Fruit fly (Drosophila melanogaster) whole organism, embryonic: ENCODE results near the gene Gr61a.

Experiments used
- Bdp1 ChIP-seq: fragments of 200-800 bp; sonication (Bioruptor generic); optimal IDR thresholded peaks from 3 replicates; lab custom pipeline; 2016; ENCODE audit warnings: missing biosample characterization, missing genetic modification characterization
- CG11504 ChIP-seq: fragments of 200-800 bp; sonication (Bioruptor generic); optimal IDR thresholded peaks from 3 replicates; lab custom pipeline; 2019; ENCODE audit warnings: missing biosample characterization, mild to moderate bottlenecking, missing genetic modification characterization, moderate library complexity
- CG14050 ChIP-seq: fragments of 200-800 bp; sonication (Bioruptor generic); IDR thresholded peaks from 3 replicates; pipeline ENCODE4 v1.3.6; 2022; ENCODE audit warnings: missing biosample characterization, missing genetic modification characterization
- CG14667 ChIP-seq: fragments of 200-800 bp; sonication (Bioruptor generic); IDR thresholded peaks from 2 replicates; pipeline ENCODE4 v1.3.6; 2022; ENCODE audit warnings: missing biosample characterization, missing genetic modification characterization
- CG14710 ChIP-seq: fragments of 200-800 bp; sonication (Bioruptor generic); optimal IDR thresholded peaks from 3 replicates; lab custom pipeline; 2019; ENCODE audit warnings: missing biosample characterization, mild to moderate bottlenecking, missing genetic modification characterization, moderate library complexity
- CG15011 ChIP-seq: fragments of 200-800 bp; sonication (Bioruptor generic); optimal IDR thresholded peaks from 3 replicates; lab custom pipeline; 2018; ENCODE audit warnings: missing biosample characterization, mild to moderate bottlenecking, missing genetic modification characterization
- CG2199 ChIP-seq: fragments of 200-800 bp; sonication (Bioruptor generic); IDR thresholded peaks from 3 replicates; pipeline ENCODE4 v1.3.6; 2022; ENCODE audit warnings: missing biosample characterization, missing genetic modification characterization
- CG30020 ChIP-seq: fragments of 200-800 bp; optimal IDR thresholded peaks from 2 replicates; lab custom pipeline; 2019; ENCODE audit warnings: missing biosample characterization, mild to moderate bottlenecking, missing genetic modification characterization, moderate library complexity
- CG3163 ChIP-seq: fragments of 200-800 bp; sonication (Bioruptor generic); optimal IDR thresholded peaks from 3 replicates; lab custom pipeline; 2016; ENCODE audit warnings: missing biosample characterization, missing genetic modification characterization
- CG33213 ChIP-seq: fragments of 200-800 bp; sonication (Bioruptor generic); optimal IDR thresholded peaks from 3 replicates; lab custom pipeline; 2016; ENCODE audit warnings: missing biosample characterization, missing genetic modification characterization
- CG33557 ChIP-seq: fragments of 200-800 bp; sonication (Bioruptor generic); optimal IDR thresholded peaks from 2 replicates; lab custom pipeline; 2019; ENCODE audit warnings: missing biosample characterization, mild to moderate bottlenecking, missing genetic modification characterization, moderate library complexity
- CG3407 ChIP-seq: fragments of 200-800 bp; sonication (Bioruptor generic); optimal IDR thresholded peaks from 2 replicates; lab custom pipeline; 2018; ENCODE audit warnings: missing biosample characterization, mild to moderate bottlenecking, missing genetic modification characterization
- CG3995 ChIP-seq: fragments of 200-800 bp; sonication (Bioruptor generic); optimal IDR thresholded peaks from 3 replicates; lab custom pipeline; 2016; ENCODE audit warnings: missing biosample characterization, missing genetic modification characterization
- CG4404 ChIP-seq: fragments of 200-800 bp; sonication (Bioruptor generic); IDR thresholded peaks from 2 replicates; pipeline ENCODE4 v1.3.6; 2022; ENCODE audit warnings: missing biosample characterization, missing genetic modification characterization
- CG4730 ChIP-seq: fragments of 200-800 bp; sonication (Bioruptor generic); IDR thresholded peaks from 2 replicates; pipeline ENCODE4 v1.3.6; 2022; ENCODE audit warnings: missing biosample characterization, missing genetic modification characterization
- CG7745 ChIP-seq: fragments of 200-800 bp; sonication (Bioruptor generic); optimal IDR thresholded peaks from 2 replicates; lab custom pipeline; 2018; ENCODE audit warnings: missing biosample characterization, mild to moderate bottlenecking, missing genetic modification characterization, moderate library complexity
- CG7839 ChIP-seq: fragments of 200-800 bp; sonication (Bioruptor generic); optimal IDR thresholded peaks from 3 replicates; lab custom pipeline; 2018; ENCODE audit warnings: missing biosample characterization, mild to moderate bottlenecking, missing genetic modification characterization, moderate library complexity
- CG8281 ChIP-seq: fragments of 200-800 bp; sonication (Bioruptor generic); optimal IDR thresholded peaks from 2 replicates; lab custom pipeline; 2018; ENCODE audit warnings: missing biosample characterization, mild to moderate bottlenecking, missing genetic modification characterization, moderate library complexity
- CG8924 ChIP-seq: fragments of 200-800 bp; optimal IDR thresholded peaks from 3 replicates; lab custom pipeline; 2019; ENCODE audit warnings: missing biosample characterization, mild to moderate bottlenecking, missing genetic modification characterization, moderate library complexity
- Dbx ChIP-seq: fragments of 200-800 bp; sonication (Bioruptor generic); IDR thresholded peaks from 3 replicates; pipeline ENCODE4 v1.3.6; 2022; ENCODE audit warnings: missing biosample characterization, missing genetic modification characterization
- HHEX ChIP-seq: fragments of 200-800 bp; sonication (Bioruptor generic); optimal IDR thresholded peaks from 3 replicates; lab custom pipeline; 2017; ENCODE audit warnings: missing biosample characterization, mild to moderate bottlenecking, missing genetic modification characterization, missing genetic modification reagents
- Hmr ChIP-seq: fragments of 200-800 bp; sonication (Bioruptor generic); optimal IDR thresholded peaks from 3 replicates; lab custom pipeline; 2017; ENCODE audit warnings: mild to moderate bottlenecking, missing biosample characterization, missing genetic modification reagents, missing genetic modification characterization
- Hmx ChIP-seq: fragments of 200-800 bp; sonication (Bioruptor generic); optimal IDR thresholded peaks from 2 replicates; lab custom pipeline; 2016; ENCODE audit warnings: missing biosample characterization, missing genetic modification characterization
- Myb ChIP-seq: fragments of 200-800 bp; sonication (Bioruptor generic); optimal IDR thresholded peaks from 2 replicates; lab custom pipeline; 2016; ENCODE audit warnings: missing biosample characterization, missing genetic modification characterization
- NC2α ChIP-seq: fragments of 200-800 bp; sonication (Bioruptor generic); optimal IDR thresholded peaks from 2 replicates; lab custom pipeline; 2016; ENCODE audit warnings: missing biosample characterization, missing genetic modification characterization
- Side ChIP-seq: fragments of 200-800 bp; sonication (Bioruptor generic); optimal IDR thresholded peaks from 2 replicates; lab custom pipeline; 2016; ENCODE audit warnings: missing biosample characterization, missing genetic modification characterization
- Ssrp ChIP-seq: fragments of 200-800 bp; sonication (Bioruptor generic); optimal IDR thresholded peaks from 2 replicates; lab custom pipeline; 2018; ENCODE audit warnings: missing biosample characterization, mild to moderate bottlenecking, missing genetic modification characterization, moderate library complexity
- Stat92E ChIP-seq, 3 experiments: fragments of >200 bp in 2 of 3; fragments of 200-800 bp in 1 of 3; sonication (Bioruptor generic) in 1 of 3; optimal IDR thresholded peaks; 2 replicates each; lab custom pipeline; 2017 to 2019; ENCODE audit warnings: missing biosample characterization in 3 of 3, missing genetic modification characterization in 3 of 3, mild to moderate bottlenecking in 1 of 3, moderate library complexity in 1 of 3
- amos ChIP-seq: fragments of 200-800 bp; sonication (Bioruptor generic); IDR thresholded peaks from 2 replicates; pipeline ENCODE4 v1.3.6; 2022; ENCODE audit warnings: missing biosample characterization, missing genetic modification characterization; ENCODE audit not compliant: partially characterized antibody
- ap ChIP-seq: fragments of 200-800 bp; sonication (Bioruptor generic); IDR thresholded peaks from 2 replicates; pipeline ENCODE4 v1.3.6; 2022; ENCODE audit warnings: missing biosample characterization, missing genetic modification characterization
- bcd ChIP-seq: fragments of 200-800 bp; sonication (Bioruptor generic); optimal IDR thresholded peaks from 2 replicates; lab custom pipeline; 2017; ENCODE audit warnings: missing biosample characterization, mild to moderate bottlenecking, missing genetic modification characterization
- cas ChIP-seq: fragments of 200-800 bp; sonication (Bioruptor generic); IDR thresholded peaks from 2 replicates; pipeline ENCODE4 v1.3.6; 2022; ENCODE audit warnings: missing biosample characterization, missing genetic modification characterization
- corto ChIP-seq: fragments of 200-800 bp; sonication (Bioruptor generic); optimal IDR thresholded peaks from 2 replicates; lab custom pipeline; 2016; ENCODE audit warnings: missing biosample characterization, mild to moderate bottlenecking, missing genetic modification characterization, moderate library complexity
- esg ChIP-seq: fragments of 200-800 bp; sonication (Bioruptor generic); conservative IDR thresholded peaks from 2 replicates; pipeline ENCODE4 v1.3.6; 2022; ENCODE audit warnings: missing biosample characterization, missing genetic modification characterization
- eve ChIP-seq, 2 experiments: fragments of >200 bp; optimal IDR thresholded peaks; 2 replicates each; lab custom pipeline; 2017; ENCODE audit warnings: missing biosample characterization in 2 of 2, missing genetic modification characterization in 2 of 2
- fd3F ChIP-seq: fragments of 200-800 bp; sonication (Bioruptor generic); optimal IDR thresholded peaks from 2 replicates; lab custom pipeline; 2018; ENCODE audit warnings: missing biosample characterization, mild to moderate bottlenecking, missing genetic modification characterization, moderate library complexity
- ftz-f1 ChIP-seq: fragments of 200-800 bp; sonication (Bioruptor generic); optimal IDR thresholded peaks from 2 replicates; lab custom pipeline; 2016; ENCODE audit warnings: missing biosample characterization, missing genetic modification characterization
- grau ChIP-seq: fragments of 200-800 bp; optimal IDR thresholded peaks from 3 replicates; lab custom pipeline; 2019; ENCODE audit warnings: missing biosample characterization, mild to moderate bottlenecking, missing genetic modification characterization, moderate library complexity
- grn ChIP-seq: fragments of 200-800 bp; sonication (Bioruptor generic); optimal IDR thresholded peaks from 3 replicates; lab custom pipeline; 2017; ENCODE audit warnings: missing biosample characterization, missing genetic modification characterization
- gt ChIP-seq: fragments of 200-800 bp; sonication (Bioruptor generic); IDR thresholded peaks from 2 replicates; pipeline ENCODE4 v1.3.6; 2022; ENCODE audit warnings: missing biosample characterization, missing genetic modification characterization
- lilli ChIP-seq: fragments of 200-800 bp; sonication (Bioruptor generic); optimal IDR thresholded peaks from 3 replicates; lab custom pipeline; 2016; ENCODE audit warnings: missing biosample characterization, missing genetic modification characterization
- mirr ChIP-seq: fragments of 200-800 bp; sonication (Bioruptor generic); optimal IDR thresholded peaks from 3 replicates; lab custom pipeline; 2018; ENCODE audit warnings: missing biosample characterization, mild to moderate bottlenecking, missing genetic modification characterization
- org-1 ChIP-seq: fragments of 200-800 bp; sonication (Bioruptor generic); optimal IDR thresholded peaks from 2 replicates; lab custom pipeline; 2017; ENCODE audit warnings: missing biosample characterization, missing genetic modification characterization
- prd ChIP-seq, 3 experiments: fragments of >200 bp in 2 of 3; fragments of 200-800 bp in 1 of 3; sonication (Bioruptor generic) in 1 of 3; optimal IDR thresholded peaks in 2 of 3; IDR thresholded peaks in 1 of 3; 2 replicates in 2 of 3; 3 replicates in 1 of 3; pipeline versions ENCODE4 v1.3.6 to Lab custom; 2017 to 2022; ENCODE audit warnings: missing biosample characterization in 1 of 3, missing genetic modification characterization in 1 of 3
- slp2 ChIP-seq: fragments of 200-800 bp; sonication (Bioruptor generic); optimal IDR thresholded peaks from 2 replicates; lab custom pipeline; 2016; ENCODE audit warnings: missing biosample characterization, missing genetic modification characterization
- so ChIP-seq: fragments of 200-800 bp; sonication (Bioruptor generic); IDR thresholded peaks from 3 replicates; pipeline ENCODE4 v1.3.6; 2022; ENCODE audit warnings: missing biosample characterization, missing genetic modification characterization
- tgo ChIP-seq: fragments of 200-800 bp; sonication (Bioruptor generic); IDR thresholded peaks from 3 replicates; pipeline ENCODE4 v1.3.6; 2022; ENCODE audit warnings: missing biosample characterization, missing genetic modification characterization
- tio ChIP-seq: fragments of 200-800 bp; sonication (Bioruptor generic); optimal IDR thresholded peaks from 2 replicates; lab custom pipeline; 2017; ENCODE audit warnings: missing biosample characterization, missing genetic modification characterization, inconsistent platforms

Gene Gr61a

dm6 chr3L:857063-858015 is 16.1 kb downstream of the Gr61a start, which contains the start of gene dpr20 (continued):
- TF ChIP-seq bcd (GFP tag; lab: Kevin White, UChicago) (peak; percentile 64), org-1 (peak; percentile 49), CG30020 (tag; lab: Kevin White, UChicago) (no peak), Myb (peak; percentile 58), CG11504 (tag; lab: Kevin White, UChicago) (peak; percentile 70), prd (optimal IDR thresholded peaks at IDR 0.05; lab: Kevin White, UChicago) (no peak), prd (GFP tag; IDR thresholded peaks at IDR 0.05; lab: Robert Waterston, UW) (peak; percentile 90), grn (GFP tag; lab: Kevin White, UChicago) (no peak), tio (GFP tag; lab: Kevin White, UChicago) (peak; percentile 55), CG14050 (GFP tag; lab: Robert Waterston, UW) (peak; percentile 74), CG15011 (GFP tag; lab: Kevin White, UChicago) (peak; percentile 58), Hmr (GFP tag; lab: Kevin White, UChicago) (peak; percentile 74), fd3F (peak; percentile 73), ap (GFP tag; lab: Robert Waterston, UW) (peak; percentile 76), lilli (GFP tag; lab: Kevin White, UChicago) (peak; percentile 89), Bdp1 (GFP tag; lab: Kevin White, UChicago) (peak; percentile 45), CG33557 (GFP tag; lab: Kevin White, UChicago) (peak; percentile 3), CG3163 (GFP tag; lab: Kevin White, UChicago) (no peak), so (GFP tag; lab: Robert Waterston, UW) (peak; percentile 79), gt (peak; percentile 17; the same call in 1 of the 2 replicates), amos (GFP tag; lab: Robert Waterston, UW) (no peak), eve (GFP tag; optimal IDR thresholded peaks at IDR 0.05; lab: Kevin White, UChicago) (no peak), HHEX (GFP tag; lab: Kevin White, UChicago) (peak; percentile 77), CG14710 (tag; lab: Kevin White, UChicago) (peak; percentile 19), CG7745 (no peak), Side (GFP tag; lab: Kevin White, UChicago) (peak; percentile 76), grau (peak; percentile 94), slp2 (peak; percentile 50), Stat92E (GFP tag; optimal IDR thresholded peaks at IDR 0.05; lab: Kevin White, UChicago) (no peak), esg (GFP tag; lab: Robert Waterston, UW) (peak; percentile 79), CG7839 (tag; lab: Kevin White, UChicago) (peak; percentile 83), CG2199 (GFP tag; lab: Robert Waterston, UW) (0 out of 3 replicates have a peak, but pooled peaks have one; percentile 23), CG4730 (GFP tag; lab: Robert Waterston, UW) (peak; percentile 76), CG3407 (GFP tag; lab: Kevin White, UChicago) (peak; percentile 14), CG8924 (tag; lab: Kevin White, UChicago) (peak; percentile 58), CG8281 (tag; lab: Kevin White, UChicago) (peak; percentile 40), Dbx (GFP tag; lab: Robert Waterston, UW) (peak; percentile 92), tgo (GFP tag; lab: Robert Waterston, UW) (peak; percentile 87), CG4404 (GFP tag; lab: Robert Waterston, UW) (peak; percentile 57; the same call in 1 of the 2 replicates), ftz-f1 (GFP tag; lab: Kevin White, UChicago) (no peak), Ssrp (peak; percentile 61), mirr (GFP tag; lab: Kevin White, UChicago) (peak; percentile 60), CG14667 (GFP tag; lab: Robert Waterston, UW) (peak; percentile 75), Hmx (GFP tag; lab: Kevin White, UChicago) (no peak), CG33213 (GFP tag; lab: Kevin White, UChicago) (peak; percentile 70), cas (GFP tag; lab: Robert Waterston, UW) (peak; percentile 82; the same call in 1 of the 2 replicates), NC2α (GFP tag; lab: Kevin White, UChicago) (no peak), CG3995 (GFP tag; lab: Kevin White, UChicago) (peak; percentile 43), corto (GFP tag; lab: Kevin White, UChicago) (no peak)
